Worm (Caenorhabditis elegans) whole organism, L1 larva: ENCODE results near the gene srp-2.

Experiments
- C04F5.9 ChIP-seq: sonication (generic microtip); optimal IDR thresholded peaks from 2 replicates; lab custom pipeline; 2016; ENCODE audit warnings: missing genetic modification characterization, missing compliant biosample characterization
- C16A3.4 ChIP-seq: fragments of 150-350 bp; optimal IDR thresholded peaks from 2 replicates; lab custom pipeline; 2014; ENCODE audit warnings: missing biosample characterization, missing genetic modification characterization
- aha-1 ChIP-seq: fragments of 150-350 bp; optimal IDR thresholded peaks from 2 replicates; lab custom pipeline; 2014; ENCODE audit warnings: missing biosample characterization, missing genetic modification characterization
- aly-2 ChIP-seq: fragments of 150-350 bp; optimal IDR thresholded peaks from 2 replicates; lab custom pipeline; 2014; ENCODE audit warnings: missing biosample characterization, missing genetic modification characterization
- ama-1 ChIP-seq: fragments of 150-350 bp; optimal IDR thresholded peaks from 2 replicates; lab custom pipeline; 2014
- ceh-63 ChIP-seq: fragments of 200-800 bp; sonication (Bioruptor generic); optimal IDR thresholded peaks from 2 replicates; lab custom pipeline; 2018; ENCODE audit warnings: mild to moderate bottlenecking, missing genetic modification characterization, missing compliant biosample characterization
- ceh-8 ChIP-seq: fragments of 200-800 bp; sonication (Bioruptor generic); optimal IDR thresholded peaks from 2 replicates; lab custom pipeline; 2018; ENCODE audit warnings: mild to moderate bottlenecking, missing genetic modification characterization, moderate library complexity, missing compliant biosample characterization
- ceh-82 ChIP-seq, 3 experiments: fragments of 150-350 bp in 1 of 3; sonication (generic microtip) in 2 of 3; optimal IDR thresholded peaks; 2 replicates each; lab custom pipeline; 2014 to 2017; ENCODE audit warnings: missing biosample characterization in 3 of 3, missing genetic modification characterization in 3 of 3
- efl-1 ChIP-seq, 4 experiments: fragments of 150-350 bp; optimal IDR thresholded peaks in 3 of 4; peaks in 1 of 4; 1 replicate in 1 of 4; 2 replicates in 3 of 4; lab custom pipeline; 2014; ENCODE audit warnings: missing biosample characterization in 2 of 4, missing genetic modification characterization in 2 of 4, missing genetic modification reagents in 2 of 4
- egl-27 ChIP-seq, 2 experiments: fragments of 150-350 bp in 1 of 2; sonication (generic microtip); optimal IDR thresholded peaks; 3 replicates each; lab custom pipeline; 2017 to 2018; ENCODE audit warnings: missing biosample characterization in 2 of 2, missing genetic modification characterization in 2 of 2, missing genetic modification reagents in 2 of 2
- elt-2 ChIP-seq: sonication (generic microtip); optimal IDR thresholded peaks from 2 replicates; lab custom pipeline; 2016; ENCODE audit warnings: missing genetic modification characterization, mild to moderate bottlenecking, inconsistent platforms, missing compliant biosample characterization, missing genetic modification reagents
- elt-3 ChIP-seq, 6 experiments: fragments of 150-350 bp in 1 of 6; sonication (generic microtip); optimal IDR thresholded peaks; 2 replicates each; lab custom pipeline; 2017 to 2018; ENCODE audit warnings: missing biosample characterization in 6 of 6, missing genetic modification characterization in 6 of 6, inconsistent platforms in 1 of 6
- fkh-10 ChIP-seq: sonication (generic microtip); optimal IDR thresholded peaks from 2 replicates; lab custom pipeline; 2017; ENCODE audit warnings: missing biosample characterization, missing genetic modification reagents, missing genetic modification characterization
- fkh-8 ChIP-seq: sonication (generic microtip); optimal IDR thresholded peaks from 2 replicates; lab custom pipeline; 2016; ENCODE audit warnings: mild to moderate bottlenecking, missing genetic modification characterization, missing compliant biosample characterization
- hlh-17 ChIP-seq: fragments of 200-800 bp; sonication (Bioruptor generic); optimal IDR thresholded peaks from 2 replicates; lab custom pipeline; 2018; ENCODE audit warnings: missing genetic modification characterization, mild to moderate bottlenecking, missing compliant biosample characterization, moderate library complexity, borderline replicate concordance
- irx-1 ChIP-seq: sonication (generic microtip); optimal IDR thresholded peaks from 2 replicates; lab custom pipeline; 2016; ENCODE audit warnings: missing genetic modification characterization, missing compliant biosample characterization
- jun-1 ChIP-seq: fragments of 150-350 bp; optimal IDR thresholded peaks from 2 replicates; lab custom pipeline; 2014; ENCODE audit warnings: missing biosample characterization, missing genetic modification reagents, missing genetic modification characterization
- lin-14 ChIP-seq: fragments of 200-800 bp; sonication (Bioruptor generic); optimal IDR thresholded peaks from 2 replicates; lab custom pipeline; 2018; ENCODE audit warnings: mild to moderate bottlenecking, missing genetic modification characterization, moderate library complexity, missing compliant biosample characterization
- lin-15B ChIP-seq: fragments of 150-350 bp; sonication (generic microtip); optimal IDR thresholded peaks from 3 replicates; lab custom pipeline; 2014; ENCODE audit warnings: missing biosample characterization, missing genetic modification characterization
- lin-35 ChIP-seq, 2 experiments: fragments of 150-350 bp; optimal IDR thresholded peaks; 2 replicates each; lab custom pipeline; 2014; ENCODE audit warnings: missing biosample characterization in 2 of 2, missing genetic modification characterization in 2 of 2, missing genetic modification reagents in 2 of 2
- lin-39 ChIP-seq: fragments of 150-350 bp; optimal IDR thresholded peaks from 2 replicates; lab custom pipeline; 2014; ENCODE audit warnings: missing biosample characterization, missing genetic modification reagents, missing genetic modification characterization
- lir-3 ChIP-seq: sonication (generic microtip); optimal IDR thresholded peaks from 2 replicates; lab custom pipeline; 2016; ENCODE audit warnings: mild to moderate bottlenecking, missing genetic modification characterization, moderate library complexity, missing compliant biosample characterization; ENCODE audit not compliant: poor library complexity
- nhr-12 ChIP-seq: sonication (generic microtip); optimal IDR thresholded peaks from 2 replicates; lab custom pipeline; 2017; ENCODE audit warnings: missing biosample characterization, missing genetic modification characterization
- nhr-28 ChIP-seq: fragments of 150-350 bp; optimal IDR thresholded peaks from 2 replicates; lab custom pipeline; 2014; ENCODE audit warnings: missing biosample characterization, missing genetic modification characterization
- nhr-85 ChIP-seq: sonication (generic microtip); peaks from one replicate; lab custom pipeline; 2016; ENCODE audit warnings: missing genetic modification characterization, inconsistent platforms, missing compliant biosample characterization
- nhr-90 ChIP-seq: sonication (generic microtip); optimal IDR thresholded peaks from 2 replicates; lab custom pipeline; 2016; ENCODE audit warnings: mild to moderate bottlenecking, missing genetic modification characterization, missing compliant biosample characterization; ENCODE audit not compliant: poor library complexity
- rnt-1 ChIP-seq: sonication (generic microtip); optimal IDR thresholded peaks from 2 replicates; lab custom pipeline; 2016; ENCODE audit warnings: mild to moderate bottlenecking, missing genetic modification characterization, moderate library complexity, missing compliant biosample characterization
- snu-23 ChIP-seq: sonication (generic microtip); optimal IDR thresholded peaks from 2 replicates; lab custom pipeline; 2016; ENCODE audit warnings: missing genetic modification characterization, missing compliant biosample characterization
- sox-4 ChIP-seq: sonication (generic microtip); optimal IDR thresholded peaks from 2 replicates; lab custom pipeline; 2016; ENCODE audit warnings: missing genetic modification characterization, missing compliant biosample characterization
- sptf-1 ChIP-seq: fragments of 150-350 bp; optimal IDR thresholded peaks from 2 replicates; lab custom pipeline; 2014; ENCODE audit warnings: missing biosample characterization, missing genetic modification characterization
- sup-37 ChIP-seq: fragments of 200-800 bp; sonication (Bioruptor generic); optimal IDR thresholded peaks from 2 replicates; lab custom pipeline; 2018; ENCODE audit warnings: mild to moderate bottlenecking, missing genetic modification characterization, missing compliant biosample characterization
- swsn-7 ChIP-seq: sonication (generic microtip); optimal IDR thresholded peaks from 2 replicates; lab custom pipeline; 2016; ENCODE audit warnings: missing genetic modification characterization, missing compliant biosample characterization
- tlp-1 ChIP-seq: fragments of 150-350 bp; optimal IDR thresholded peaks from 2 replicates; lab custom pipeline; 2014; ENCODE audit warnings: missing biosample characterization, missing genetic modification characterization
- unc-62 ChIP-seq: fragments of 150-350 bp; optimal IDR thresholded peaks from 2 replicates; lab custom pipeline; 2014; ENCODE audit warnings: missing biosample characterization, missing genetic modification reagents, missing genetic modification characterization
- unc-86 ChIP-seq: sonication (generic microtip); optimal IDR thresholded peaks from 2 replicates; lab custom pipeline; 2016; ENCODE audit warnings: missing genetic modification characterization, missing compliant biosample characterization
- xbp-1 ChIP-seq: sonication (generic microtip); optimal IDR thresholded peaks from 2 replicates; lab custom pipeline; 2016; ENCODE audit warnings: missing genetic modification characterization, missing compliant biosample characterization
- zip-4 ChIP-seq: fragments of 200-800 bp; sonication (Bioruptor generic); optimal IDR thresholded peaks from 2 replicates; lab custom pipeline; 2018; ENCODE audit warnings: mild to moderate bottlenecking, missing genetic modification characterization, moderate library complexity, missing compliant biosample characterization

srp-2 gene

ce11 chrV:724470-724890 lies 38.0 kb upstream of the srp-2 start:
- peak; percentile 60 for TF ChIP-seq ama-1 (lab: Kevin White, UChicago)
- peak; percentile 10 for TF ChIP-seq lir-3 (tag; lab: Kevin White, UChicago)
- no peak for TF ChIP-seq lin-14
- TF ChIP-seq efl-1 (optimal IDR thresholded peaks at IDR 0.05; lab: Kevin White, UChicago): no peak
- peak in 1 of 2 experiments; percentile 93 for TF ChIP-seq efl-1 (GFP tag; optimal IDR thresholded peaks at IDR 0.05 in 1 of 2; lab: Kevin White, UChicago)
- no peak for TF ChIP-seq hlh-17 (GFP tag; lab: Kevin White, UChicago)
- TF ChIP-seq nhr-90: peak; percentile 56
- TF ChIP-seq nhr-28 (tag; lab: Kevin White, UChicago): no peak
- TF ChIP-seq aly-2 (tag; lab: Kevin White, UChicago): peak; percentile 97
- TF ChIP-seq nhr-12 (tag; lab: Kevin White, UChicago): no peak
- no peak for TF ChIP-seq fkh-10 (GFP tag; lab: Kevin White, UChicago)
- TF ChIP-seq zip-4: no peak
- no peak for TF ChIP-seq lin-39
- peak; percentile 9 for TF ChIP-seq rnt-1
- no peak for TF ChIP-seq aha-1 (tag; lab: Kevin White, UChicago)
- TF ChIP-seq sptf-1 (tag; lab: Kevin White, UChicago): no peak
- peak; percentile 8 for TF ChIP-seq elt-2 (tag; lab: Kevin White, UChicago)

ce11 chrV:724946-725806 lies 37.3 kb upstream of the srp-2 start:
- no peak for TF ChIP-seq efl-1 (optimal IDR thresholded peaks at IDR 0.05; lab: Kevin White, UChicago)
- peak in 1 of 2 experiments; percentile 84 for TF ChIP-seq efl-1 (GFP tag; optimal IDR thresholded peaks at IDR 0.05 in 1 of 2; lab: Kevin White, UChicago)
- TF ChIP-seq elt-3 (tag; optimal IDR thresholded peaks at IDR 0.05; lab: Kevin White, UChicago): no peak
- TF ChIP-seq ceh-63 (GFP tag; lab: Kevin White, UChicago): no peak
- peak; percentile 32 for TF ChIP-seq C16A3.4
- no peak for TF ChIP-seq unc-86
- no peak for TF ChIP-seq swsn-7 (tag; lab: Kevin White, UChicago)
- peak; percentile 31 for TF ChIP-seq C04F5.9 (tag; lab: Kevin White, UChicago)
- TF ChIP-seq elt-2 (tag; lab: Kevin White, UChicago): no peak
- TF ChIP-seq nhr-85 (tag; lab: Kevin White, UChicago): peak; percentile 49
- no peak for TF ChIP-seq jun-1 (tag; lab: Kevin White, UChicago)
- no peak for TF ChIP-seq sox-4 (tag; lab: Kevin White, UChicago)
- no peak for TF ChIP-seq ceh-82 (tag; optimal IDR thresholded peaks at IDR 0.05; lab: Kevin White, UChicago)
- TF ChIP-seq aly-2 (tag; lab: Kevin White, UChicago): peak; percentile 34
- no peak for TF ChIP-seq unc-62 (GFP tag; lab: Kevin White, UChicago)
- no peak for TF ChIP-seq egl-27 (tag; optimal IDR thresholded peaks at IDR 0.05; lab: Kevin White, UChicago)
- no peak for TF ChIP-seq lin-35 (GFP tag; optimal IDR thresholded peaks at IDR 0.05; lab: Kevin White, UChicago)
- peak; percentile 5 for TF ChIP-seq sup-37 (GFP tag; lab: Kevin White, UChicago)
- TF ChIP-seq tlp-1 (tag; lab: Kevin White, UChicago): no peak
- TF ChIP-seq irx-1 (tag; lab: Kevin White, UChicago): no peak
- peak; percentile 27 for TF ChIP-seq snu-23 (GFP tag; lab: Kevin White, UChicago)
- TF ChIP-seq ceh-8 (GFP tag; lab: Kevin White, UChicago): no peak
- TF ChIP-seq ama-1 (lab: Kevin White, UChicago): peak; percentile 92
- no peak for TF ChIP-seq hlh-17 (GFP tag; lab: Kevin White, UChicago)

ce11 chrV:725807-726572 lies 36.5 kb upstream of the srp-2 start:
- TF ChIP-seq fkh-10 (GFP tag; lab: Kevin White, UChicago) (no peak), elt-3 (tag; optimal IDR thresholded peaks at IDR 0.05; lab: Kevin White, UChicago) (peak in 1 of 6 experiments; percentile 38), ama-1 (lab: Kevin White, UChicago) (peak; percentile 66), aly-2 (tag; lab: Kevin White, UChicago) (peak; percentile 1), lir-3 (tag; lab: Kevin White, UChicago) (peak; percentile 7), fkh-8 (tag; lab: Kevin White, UChicago) (no peak), lin-15B (no peak), xbp-1 (tag; lab: Kevin White, UChicago) (no peak), efl-1 (optimal IDR thresholded peaks at IDR 0.05; lab: Kevin White, UChicago) (no peak), efl-1 (GFP tag; optimal IDR thresholded peaks at IDR 0.05 in 1 of 2; lab: Kevin White, UChicago) (peak in 1 of 2 experiments; percentile 82), lin-35 (GFP tag; optimal IDR thresholded peaks at IDR 0.05; lab: Kevin White, UChicago) (peak in 1 of 2 experiments; percentile 58)
